Fruit fly (Drosophila melanogaster) whole organism, embryonic: Measurements from ENCODE around the gene Eip93F.

Experiments used
- Adf1 ChIP-seq: fragments of 200-800 bp; sonication (Bioruptor generic); IDR thresholded peaks from 2 replicates; pipeline ENCODE4 v1.3.6; 2022; ENCODE audit warnings: missing biosample characterization, missing genetic modification characterization
- C15 ChIP-seq: fragments of 200-800 bp; sonication (Bioruptor generic); IDR thresholded peaks from 3 replicates; pipeline ENCODE4 v1.3.6; 2022; ENCODE audit warnings: missing biosample characterization, missing genetic modification characterization
- CG10654 ChIP-seq: fragments of 200-800 bp; sonication (Bioruptor generic); optimal IDR thresholded peaks from 2 replicates; lab custom pipeline; 2016; ENCODE audit warnings: missing biosample characterization, missing genetic modification characterization
- CG12236 ChIP-seq: fragments of 200-800 bp; sonication (Bioruptor generic); optimal IDR thresholded peaks from 2 replicates; lab custom pipeline; 2016; ENCODE audit warnings: missing biosample characterization, missing genetic modification characterization
- CG12299 ChIP-seq: fragments of 200-800 bp; sonication (Bioruptor generic); optimal IDR thresholded peaks from 2 replicates; lab custom pipeline; 2018; ENCODE audit warnings: missing biosample characterization, mild to moderate bottlenecking, missing genetic modification characterization
- CG14965 ChIP-seq: fragments of 200-800 bp; sonication (Bioruptor generic); optimal IDR thresholded peaks from 2 replicates; lab custom pipeline; 2016; ENCODE audit warnings: missing biosample characterization, missing genetic modification characterization, borderline replicate concordance
- CG16779 ChIP-seq: fragments of 200-800 bp; sonication (Bioruptor generic); IDR thresholded peaks from 2 replicates; pipeline ENCODE4 v1.3.6; 2022; ENCODE audit warnings: missing biosample characterization, missing genetic modification characterization
- CG16813 ChIP-seq: fragments of 200-800 bp; sonication (Bioruptor generic); IDR thresholded peaks from 3 replicates; pipeline ENCODE4 v1.3.6; 2022; ENCODE audit warnings: missing biosample characterization, missing genetic modification characterization; ENCODE audit not compliant: partially characterized antibody
- CG18262 ChIP-seq: fragments of 200-800 bp; optimal IDR thresholded peaks from 3 replicates; lab custom pipeline; 2019; ENCODE audit warnings: missing biosample characterization, mild to moderate bottlenecking, missing genetic modification characterization, moderate library complexity
- CG18764 ChIP-seq: fragments of 200-800 bp; sonication (Bioruptor generic); optimal IDR thresholded peaks from 3 replicates; lab custom pipeline; 2016; ENCODE audit warnings: missing biosample characterization, missing genetic modification characterization
- CG30020 ChIP-seq: fragments of 200-800 bp; optimal IDR thresholded peaks from 2 replicates; lab custom pipeline; 2019; ENCODE audit warnings: missing biosample characterization, mild to moderate bottlenecking, missing genetic modification characterization, moderate library complexity
- CG3065 ChIP-seq: fragments of 200-800 bp; sonication (Bioruptor generic); optimal IDR thresholded peaks from 2 replicates; lab custom pipeline; 2016; ENCODE audit warnings: missing biosample characterization, missing genetic modification characterization
- CG34376 ChIP-seq: fragments of 200-800 bp; sonication (Bioruptor generic); optimal IDR thresholded peaks from 2 replicates; lab custom pipeline; 2018; ENCODE audit warnings: missing biosample characterization, mild to moderate bottlenecking, missing genetic modification characterization
- CG34422 ChIP-seq: fragments of 200-800 bp; sonication (Bioruptor generic); IDR thresholded peaks from 3 replicates; pipeline ENCODE4 v1.3.6; 2022; ENCODE audit warnings: missing biosample characterization, missing genetic modification characterization
- CG3726 ChIP-seq: fragments of 200-800 bp; sonication (Bioruptor generic); IDR thresholded peaks from 3 replicates; pipeline ENCODE4, ENCODE4 v1.3.6; 2022; ENCODE audit warnings: missing biosample characterization, missing genetic modification characterization
- CG3847 ChIP-seq: fragments of 200-800 bp; sonication (Bioruptor generic); IDR thresholded peaks from 2 replicates; pipeline ENCODE4 v1.3.6; 2022; ENCODE audit warnings: missing biosample characterization, missing genetic modification characterization
- CG4328 ChIP-seq: fragments of 200-800 bp; sonication (Bioruptor generic); optimal IDR thresholded peaks from 3 replicates; lab custom pipeline; 2017; ENCODE audit warnings: missing biosample characterization, missing genetic modification reagents, missing genetic modification characterization
- CG4707 ChIP-seq: fragments of 200-800 bp; sonication (Bioruptor generic); optimal IDR thresholded peaks from 2 replicates; lab custom pipeline; 2018; ENCODE audit warnings: missing biosample characterization, mild to moderate bottlenecking, missing genetic modification characterization, moderate library complexity
- CG4854 ChIP-seq: fragments of 200-800 bp; sonication (Bioruptor generic); optimal IDR thresholded peaks from 2 replicates; lab custom pipeline; 2016; ENCODE audit warnings: missing biosample characterization, missing genetic modification characterization, inconsistent platforms
- CG6683 ChIP-seq: fragments of 200-800 bp; sonication (Bioruptor generic); optimal IDR thresholded peaks from 2 replicates; lab custom pipeline; 2017; ENCODE audit warnings: missing biosample characterization, mild to moderate bottlenecking, missing genetic modification characterization, missing genetic modification reagents
- CG8359 ChIP-seq: fragments of 200-800 bp; sonication (Bioruptor generic); optimal IDR thresholded peaks from 2 replicates; lab custom pipeline; 2017; ENCODE audit warnings: missing biosample characterization, mild to moderate bottlenecking, missing genetic modification characterization, borderline replicate concordance
- CG9437 ChIP-seq: fragments of 200-800 bp; sonication (Bioruptor generic); optimal IDR thresholded peaks from 2 replicates; lab custom pipeline; 2018; ENCODE audit warnings: missing biosample characterization, mild to moderate bottlenecking, missing genetic modification characterization
- CG9817 ChIP-seq: fragments of 200-800 bp; sonication (Bioruptor generic); optimal IDR thresholded peaks from 2 replicates; lab custom pipeline; 2018; ENCODE audit warnings: missing biosample characterization, mild to moderate bottlenecking, missing genetic modification characterization, moderate library complexity
- CG9876 ChIP-seq: fragments of 200-800 bp; sonication (Bioruptor generic); optimal IDR thresholded peaks from 2 replicates; lab custom pipeline; 2016; ENCODE audit warnings: missing biosample characterization, missing genetic modification characterization
- CG9932 ChIP-seq: fragments of 200-800 bp; sonication (Bioruptor generic); IDR thresholded peaks from 2 replicates; pipeline ENCODE4 v1.3.6; 2022; ENCODE audit warnings: missing biosample characterization, missing genetic modification characterization
- Jarid2 ChIP-seq: fragments of 200-800 bp; sonication (Bioruptor generic); optimal IDR thresholded peaks from 3 replicates; lab custom pipeline; 2017; ENCODE audit warnings: mild to moderate bottlenecking, missing biosample characterization, missing genetic modification reagents, missing genetic modification characterization
- Lhr ChIP-seq: fragments of 200-800 bp; sonication (Bioruptor generic); optimal IDR thresholded peaks from 3 replicates; lab custom pipeline; 2017; ENCODE audit warnings: mild to moderate bottlenecking, missing biosample characterization, missing genetic modification reagents, missing genetic modification characterization
- Nf-YA ChIP-seq: fragments of 200-800 bp; sonication (Bioruptor generic); IDR thresholded peaks from 2 replicates; pipeline ENCODE4 v1.3.6; 2022; ENCODE audit warnings: missing biosample characterization, missing genetic modification characterization
- Optix ChIP-seq: fragments of 200-800 bp; sonication (Bioruptor generic); IDR thresholded peaks from 3 replicates; pipeline ENCODE4 v1.3.6; 2022; ENCODE audit warnings: missing biosample characterization, missing genetic modification characterization
- Sox100B ChIP-seq: fragments of 200-800 bp; sonication (Bioruptor generic); optimal IDR thresholded peaks from 3 replicates; lab custom pipeline; 2018; ENCODE audit warnings: missing biosample characterization, mild to moderate bottlenecking, missing genetic modification characterization
- Ssrp ChIP-seq: fragments of 200-800 bp; sonication (Bioruptor generic); optimal IDR thresholded peaks from 2 replicates; lab custom pipeline; 2018; ENCODE audit warnings: missing biosample characterization, mild to moderate bottlenecking, missing genetic modification characterization, moderate library complexity
- abd-A ChIP-seq: fragments of 200-800 bp; sonication (Bioruptor generic); optimal IDR thresholded peaks from 3 replicates; lab custom pipeline; 2019; ENCODE audit warnings: missing biosample characterization, mild to moderate bottlenecking, missing genetic modification characterization, moderate library complexity
- ac ChIP-seq: fragments of 200-800 bp; sonication (Bioruptor generic); optimal IDR thresholded peaks from 3 replicates; lab custom pipeline; 2017; ENCODE audit warnings: missing biosample characterization, mild to moderate bottlenecking, missing genetic modification characterization
- caup ChIP-seq: fragments of 200-800 bp; sonication (Bioruptor generic); optimal IDR thresholded peaks from 3 replicates; lab custom pipeline; 2017; ENCODE audit warnings: missing biosample characterization, mild to moderate bottlenecking, missing genetic modification characterization, moderate library complexity; ENCODE audit not compliant: severe bottlenecking
- chm ChIP-seq: fragments of 200-800 bp; sonication (Bioruptor generic); IDR thresholded peaks from 2 replicates; pipeline ENCODE4 v1.3.6; 2022; ENCODE audit warnings: missing biosample characterization, missing genetic modification characterization
- chn ChIP-seq: fragments of 200-800 bp; sonication (Bioruptor generic); optimal IDR thresholded peaks from 2 replicates; lab custom pipeline; 2016; ENCODE audit warnings: missing biosample characterization, missing genetic modification characterization
- crol ChIP-seq: fragments of 200-800 bp; sonication (Bioruptor generic); IDR thresholded peaks from 2 replicates; pipeline ENCODE4 v1.3.6; 2022; ENCODE audit warnings: missing biosample characterization, missing genetic modification characterization
- dan ChIP-seq: fragments of 200-800 bp; sonication (Bioruptor generic); IDR thresholded peaks from 2 replicates; pipeline ENCODE4 v1.3.6; 2022; ENCODE audit warnings: missing biosample characterization, missing genetic modification characterization
- ftz-f1 ChIP-seq: fragments of 200-800 bp; sonication (Bioruptor generic); optimal IDR thresholded peaks from 2 replicates; lab custom pipeline; 2016; ENCODE audit warnings: missing biosample characterization, missing genetic modification characterization
- gcm2 ChIP-seq: fragments of 200-800 bp; sonication (Bioruptor generic); optimal IDR thresholded peaks from 2 replicates; lab custom pipeline; 2016; ENCODE audit warnings: missing biosample characterization, missing genetic modification characterization
- mld ChIP-seq: fragments of 200-800 bp; sonication (Bioruptor generic); IDR thresholded peaks from 3 replicates; pipeline ENCODE4 v1.3.6; 2022; ENCODE audit warnings: missing biosample characterization, missing genetic modification characterization; ENCODE audit not compliant: partially characterized antibody
- nerfin-1 ChIP-seq: fragments of 200-800 bp; sonication (Bioruptor generic); optimal IDR thresholded peaks from 3 replicates; lab custom pipeline; 2019; ENCODE audit warnings: missing biosample characterization, mild to moderate bottlenecking, missing genetic modification characterization, moderate library complexity
- nmo ChIP-seq: fragments of 200-800 bp; sonication (Bioruptor generic); optimal IDR thresholded peaks from 2 replicates; lab custom pipeline; 2018; ENCODE audit warnings: missing biosample characterization, mild to moderate bottlenecking, missing genetic modification characterization, moderate library complexity
- nom ChIP-seq: fragments of 200-800 bp; sonication (Bioruptor generic); optimal IDR thresholded peaks from 2 replicates; lab custom pipeline; 2017; ENCODE audit warnings: missing biosample characterization, missing genetic modification characterization, mild to moderate bottlenecking, moderate library complexity, missing genetic modification reagents
- onecut ChIP-seq: fragments of 200-800 bp; sonication (Bioruptor generic); IDR thresholded peaks from 2 replicates; pipeline ENCODE4 v1.3.6; 2022; ENCODE audit warnings: missing biosample characterization, missing genetic modification characterization
- pfk ChIP-seq: fragments of 200-800 bp; sonication (Bioruptor generic); optimal IDR thresholded peaks from 2 replicates; lab custom pipeline; 2018; ENCODE audit warnings: missing biosample characterization, mild to moderate bottlenecking, missing genetic modification characterization, moderate library complexity
- repo ChIP-seq: fragments of 200-800 bp; sonication (Bioruptor generic); optimal IDR thresholded peaks from 2 replicates; lab custom pipeline; 2016; ENCODE audit warnings: missing biosample characterization, missing genetic modification characterization
- tio ChIP-seq: fragments of 200-800 bp; sonication (Bioruptor generic); optimal IDR thresholded peaks from 2 replicates; lab custom pipeline; 2017; ENCODE audit warnings: missing biosample characterization, missing genetic modification characterization, inconsistent platforms
- ttk ChIP-seq: fragments of 200-800 bp; sonication (Bioruptor generic); IDR thresholded peaks from 2 replicates; pipeline ENCODE4 v2.1.2; 2022; ENCODE audit warnings: missing biosample characterization, missing genetic modification characterization
- unpg ChIP-seq: fragments of 200-800 bp; sonication (Bioruptor generic); optimal IDR thresholded peaks from 3 replicates; lab custom pipeline; 2018; ENCODE audit warnings: missing biosample characterization, mild to moderate bottlenecking, missing genetic modification characterization, moderate library complexity
- zen ChIP-seq: fragments of 200-800 bp; sonication (Bioruptor generic); optimal IDR thresholded peaks from 3 replicates; lab custom pipeline; 2018; ENCODE audit warnings: missing biosample characterization, mild to moderate bottlenecking, missing genetic modification characterization, moderate library complexity

The Eip93F gene

dm6 chr3R:22042982-22043381 lies 94.1 kb downstream of the Eip93F start (continued):
- TF ChIP-seq CG14965 (GFP tag; lab: Kevin White, UChicago): no peak
- TF ChIP-seq CG34422 (GFP tag; lab: Robert Waterston, UW): no peak
- no peak for TF ChIP-seq Optix (GFP tag; lab: Robert Waterston, UW)
- TF ChIP-seq CG18262 (tag; lab: Kevin White, UChicago): no peak
- peak; percentile 23; the same call in 1 of the 2 replicates for TF ChIP-seq CG9932 (GFP tag; lab: Robert Waterston, UW)
- TF ChIP-seq C15 (GFP tag; lab: Robert Waterston, UW): no peak
- no peak for TF ChIP-seq repo (GFP tag; lab: Kevin White, UChicago)
- no peak for TF ChIP-seq onecut (GFP tag; lab: Robert Waterston, UW)
- TF ChIP-seq ttk (GFP tag; lab: Robert Waterston, UW): 0 out of 2 replicates have a peak, but pooled peaks have one; percentile 13
- TF ChIP-seq Adf1 (GFP tag; lab: Robert Waterston, UW): no peak
- TF ChIP-seq nerfin-1: no peak
- no peak for TF ChIP-seq gcm2 (GFP tag; lab: Kevin White, UChicago)
- TF ChIP-seq chm: 0 out of 2 replicates have a peak, but pooled peaks have one; percentile 46
- no peak for TF ChIP-seq dan (GFP tag; lab: Robert Waterston, UW)
- no peak for TF ChIP-seq CG30020 (tag; lab: Kevin White, UChicago)
- 0 out of 2 replicates have a peak, but pooled peaks have one; percentile 14 for TF ChIP-seq CG3847
- TF ChIP-seq CG12236 (GFP tag; lab: Kevin White, UChicago): no peak
- TF ChIP-seq CG9817 (tag; lab: Kevin White, UChicago): no peak
- no peak for TF ChIP-seq nmo
- TF ChIP-seq CG12299 (tag; lab: Kevin White, UChicago): no peak
- TF ChIP-seq CG8359 (GFP tag; lab: Kevin White, UChicago): no peak
- TF ChIP-seq ftz-f1: no peak
- TF ChIP-seq crol: peak; percentile 11; the same call in 1 of the 2 replicates
- TF ChIP-seq Jarid2 (GFP tag; lab: Kevin White, UChicago): no peak
- no peak for TF ChIP-seq nom
- TF ChIP-seq CG3726: no peak
- no peak for TF ChIP-seq CG10654 (GFP tag; lab: Kevin White, UChicago)
- no peak for TF ChIP-seq CG4328 (GFP tag; lab: Kevin White, UChicago)
- no peak for TF ChIP-seq Nf-YA (GFP tag; lab: Robert Waterston, UW)
- no peak for TF ChIP-seq abd-A
- no peak for TF ChIP-seq Lhr (GFP tag; lab: Kevin White, UChicago)
- TF ChIP-seq Ssrp: no peak
- TF ChIP-seq CG34376 (GFP tag; lab: Kevin White, UChicago): no peak
- no peak for TF ChIP-seq zen (tag; lab: Kevin White, UChicago)
- no peak for TF ChIP-seq chn (GFP tag; lab: Kevin White, UChicago)
- 0 out of 3 replicates have a peak, but pooled peaks have one; percentile 21 for TF ChIP-seq CG16813 (GFP tag; lab: Robert Waterston, UW)
- no peak for TF ChIP-seq CG4707 (GFP tag; lab: Kevin White, UChicago)
- TF ChIP-seq CG18764 (GFP tag; lab: Kevin White, UChicago): no peak
- no peak for TF ChIP-seq Sox100B
- no peak for TF ChIP-seq CG9437 (GFP tag; lab: Kevin White, UChicago)
- TF ChIP-seq tio (GFP tag; lab: Kevin White, UChicago): no peak
- no peak for TF ChIP-seq ac (GFP tag; lab: Kevin White, UChicago)
- TF ChIP-seq CG16779 (GFP tag; lab: Robert Waterston, UW): peak; percentile 62; the same call in 1 of the 2 replicates
- no peak for TF ChIP-seq CG3065 (GFP tag; lab: Kevin White, UChicago)
- no peak for TF ChIP-seq CG6683 (GFP tag; lab: Kevin White, UChicago)
- TF ChIP-seq pfk (GFP tag; lab: Kevin White, UChicago): no peak
- no peak for TF ChIP-seq CG9876 (GFP tag; lab: Kevin White, UChicago)
- TF ChIP-seq CG4854: no peak
- TF ChIP-seq unpg: no peak
- no peak for TF ChIP-seq mld (GFP tag; lab: Robert Waterston, UW)
- TF ChIP-seq caup (GFP tag; lab: Kevin White, UChicago): no peak
